Fruit fly (Drosophila melanogaster): ENCODE results near the gene foxo.

dm6 chr3R:14088157-14088556 is 31.4 kb downstream of the foxo start:
- TF ChIP-seq Sin3A (optimal IDR thresholded peaks at IDR 0.05): no peak
- TF ChIP-seq h (optimal IDR thresholded peaks at IDR 0.05): no peak
- TF ChIP-seq insv (optimal IDR thresholded peaks at IDR 0.05): no peak

Measured in Kc167 (cell line).